Fruit fly (Drosophila melanogaster): ENCODE data around the gene CG11029.

DNA sequence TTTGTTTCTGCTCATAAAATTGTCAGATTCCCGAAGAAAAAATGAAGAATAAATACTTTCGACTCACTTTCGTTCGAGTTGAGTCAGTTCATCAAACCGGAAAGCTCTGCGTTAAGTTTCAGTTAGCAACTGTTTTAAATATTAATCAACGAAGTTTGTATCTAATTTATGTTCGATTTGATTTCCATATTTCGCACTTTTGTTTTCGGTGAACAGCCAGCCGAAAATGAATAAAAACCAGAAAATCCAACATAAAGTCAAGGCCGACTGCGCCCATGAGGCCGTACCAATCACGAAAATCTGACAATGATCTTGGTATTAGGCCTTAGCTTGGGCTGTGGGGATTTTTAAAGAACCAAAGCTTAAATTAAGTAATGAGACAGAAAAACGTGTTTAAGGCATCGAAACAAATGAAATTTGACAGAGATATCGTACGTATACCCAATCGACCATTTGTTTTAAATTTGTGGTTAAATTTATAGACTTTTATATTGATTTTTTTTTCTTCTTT lies 20.6 kb downstream of the CG11029 start:
- TF ChIP-seq cyc (GFP tag; optimal IDR thresholded peaks at IDR 0.05): no peak
- TF ChIP-seq svp (GFP tag): no peak
- TF ChIP-seq CG11294 (GFP tag; IDR thresholded peaks at IDR 0.05): no peak
- TF ChIP-seq CG3032 (tag; optimal IDR thresholded peaks at IDR 0.05): no peak
- no peak for TF ChIP-seq Smox (GFP tag; optimal IDR thresholded peaks at IDR 0.05)
- no peak for TF ChIP-seq Sox102F (GFP tag; optimal IDR thresholded peaks at IDR 0.05)
- no peak for TF ChIP-seq vri (GFP tag; optimal IDR thresholded peaks at IDR 0.05)
- TF ChIP-seq CG6276 (GFP tag; optimal IDR thresholded peaks at IDR 0.05): no peak
- TF ChIP-seq eg (GFP tag; IDR thresholded peaks at IDR 0.05): no peak
- TF ChIP-seq CG11902 (GFP tag; optimal IDR thresholded peaks at IDR 0.05): no peak
- TF ChIP-seq CG6808 (GFP tag; optimal IDR thresholded peaks at IDR 0.05): no peak
- TF ChIP-seq acj6 (GFP tag; optimal IDR thresholded peaks at IDR 0.05): no peak
